Worm (Caenorhabditis elegans) whole organism, L4 larva: ENCODE data around the gene flp-17.

ENCODE experiments used
- ces-1 ChIP-seq: fragments of 150-350 bp; sonication (generic microtip); optimal IDR thresholded peaks from 4 replicates; lab custom pipeline; 2014; ENCODE audit warnings: missing biosample characterization, missing genetic modification reagents, missing genetic modification characterization
- daf-19 ChIP-seq: fragments of 200-800 bp; sonication (Bioruptor generic); conservative IDR thresholded peaks from 2 replicates; pipeline ENCODE4 v1.3.6; 2022; ENCODE audit warnings: missing genetic modification characterization, missing compliant biosample characterization
- lin-15B ChIP-seq: fragments of 150-350 bp; sonication (generic microtip); optimal IDR thresholded peaks from 3 replicates; lab custom pipeline; 2014; ENCODE audit warnings: missing biosample characterization, missing genetic modification characterization
- lsy-2 ChIP-seq, 2 experiments: fragments of 150-350 bp in 1 of 2; sonication (generic microtip) in 1 of 2; optimal IDR thresholded peaks; 2 replicates each; lab custom pipeline; 2014 to 2017; ENCODE audit warnings: missing biosample characterization in 2 of 2, missing genetic modification characterization in 2 of 2
- mep-1 ChIP-seq: fragments of 150-350 bp; sonication (generic microtip); optimal IDR thresholded peaks from 3 replicates; lab custom pipeline; 2014; ENCODE audit warnings: missing biosample characterization, missing genetic modification characterization
- nhr-76 ChIP-seq: fragments of 150-350 bp; optimal IDR thresholded peaks from 2 replicates; lab custom pipeline; 2014; ENCODE audit warnings: missing biosample characterization, missing genetic modification characterization
- pha-4 ChIP-seq, 2 experiments: fragments of 150-350 bp in 1 of 2; fragments of 200-800 bp in 1 of 2; sonication (Bioruptor generic) in 1 of 2; IDR thresholded peaks in 1 of 2; optimal IDR thresholded peaks in 1 of 2; 2 replicates each; pipeline versions ENCODE4 v1.3.6 to Lab custom; 2014 to 2022; ENCODE audit warnings: missing genetic modification characterization in 2 of 2, missing genetic modification reagents in 2 of 2, missing biosample characterization in 1 of 2, missing compliant biosample characterization in 1 of 2

- TF ChIP-seq daf-19 (no peak), lsy-2 (tag; optimal IDR thresholded peaks at IDR 0.05; lab: Kevin White, UChicago) (no peak), ces-1 (GFP tag; lab: Kevin White, UChicago) (no peak), lin-15B (tag; lab: Kevin White, UChicago) (no peak), mep-1 (tag; lab: Kevin White, UChicago) (no peak), nhr-76 (tag; lab: Kevin White, UChicago) (no peak), pha-4 (GFP tag; IDR thresholded peaks at IDR 0.05; lab: Robert Waterston, UW) (no peak), pha-4 (tag; optimal IDR thresholded peaks at IDR 0.05; lab: Kevin White, UChicago) (no peak)
These were observed 23.4 kb upstream of the flp-17 start for ce11 chrIV:17215070-17215469.
